Worm (Caenorhabditis elegans): ENCODE data around the gene pyk-2.
A peak's percentile ranks its signal among the peaks of the same experiment; 100 is the strongest.

The pyk-2 gene

DNA sequence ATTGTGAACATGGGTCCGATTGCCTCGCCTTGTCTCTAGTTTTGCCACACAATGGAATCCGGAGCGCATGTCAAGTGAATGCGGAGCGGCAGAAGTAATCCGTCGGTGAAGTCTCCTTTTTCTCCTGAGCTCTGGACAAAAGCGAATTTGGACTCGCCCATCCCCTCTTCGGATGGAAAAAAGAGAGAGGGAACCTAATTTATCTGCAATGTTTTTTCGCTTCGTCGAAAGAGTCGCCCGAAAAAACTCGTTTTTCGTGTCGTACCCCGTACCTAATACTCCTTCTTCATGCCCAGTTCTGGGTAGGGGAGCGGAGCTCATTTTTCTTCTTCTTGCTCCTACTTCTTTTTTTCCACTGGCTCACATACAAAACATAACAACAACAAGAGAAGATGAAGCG, 39.6 kb upstream of the pyk-2 start:
- TF ChIP-seq lin-11 (tag; optimal IDR thresholded peaks at IDR 0.05) (no peak), ZK546.5 (tag; optimal IDR thresholded peaks at IDR 0.05) (no peak), mdl-1 (tag; optimal IDR thresholded peaks at IDR 0.05) (no peak), lin-13 (GFP tag; optimal IDR thresholded peaks at IDR 0.05) (no peak), peb-1 (tag; optimal IDR thresholded peaks at IDR 0.05) (no peak), fos-1 (tag; optimal IDR thresholded peaks at IDR 0.05) (no peak)

DNA sequence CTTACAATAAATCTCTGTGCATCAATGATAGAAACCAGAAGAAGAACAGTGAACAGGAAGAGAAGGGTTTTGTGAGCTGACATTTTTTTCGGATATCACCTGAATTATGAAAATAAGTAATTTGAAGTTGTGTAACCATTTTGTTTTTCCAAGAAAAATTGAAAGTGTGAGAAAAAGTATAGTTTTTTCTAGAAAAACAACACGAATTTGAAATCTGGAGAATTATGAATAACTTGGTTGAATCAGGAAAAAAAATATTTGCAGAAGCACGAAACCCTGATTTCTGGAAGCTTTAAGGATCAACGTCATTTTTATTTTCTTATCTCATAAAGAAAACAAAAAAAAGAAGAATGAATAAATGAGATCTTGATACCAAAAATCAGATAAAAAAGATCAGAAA, 35.2 kb upstream of the pyk-2 start, which contains the start of gene F13E9.12:
Gene F13E9.12, minus strand, starts transcription at position 101 of the 400 bp plus-strand sequence.
- TF ChIP-seq zag-1 (tag; optimal IDR thresholded peaks at IDR 0.05) (no peak), ztf-4 (tag; optimal IDR thresholded peaks at IDR 0.05) (no peak), sem-4 (tag; optimal IDR thresholded peaks at IDR 0.05) (no peak), nhr-12 (tag; optimal IDR thresholded peaks at IDR 0.05) (no peak), C34F6.9 (tag; optimal IDR thresholded peaks at IDR 0.05) (no peak), ceh-16 (tag; optimal IDR thresholded peaks at IDR 0.05) (no peak), fos-1 (tag; optimal IDR thresholded peaks at IDR 0.05) (no peak), nhr-11 (tag; optimal IDR thresholded peaks at IDR 0.05) (no peak), nhr-10 (tag; optimal IDR thresholded peaks at IDR 0.05) (no peak), snpc-4 (tag; optimal IDR thresholded peaks at IDR 0.05) (no peak), ceh-82 (tag; optimal IDR thresholded peaks at IDR 0.05) (no peak), lin-39 (tag; optimal IDR thresholded peaks at IDR 0.05) (no peak), alr-1 (tag; optimal IDR thresholded peaks at IDR 0.05) (no peak), ztf-1 (GFP tag; conservative IDR thresholded peaks at IDR 0.05) (no peak), blmp-1 (tag; optimal IDR thresholded peaks at IDR 0.05; ENCODE audit: insufficient read depth) (no peak), unc-62 (GFP tag; optimal IDR thresholded peaks at IDR 0.05) (no peak), ZK546.5 (tag; optimal IDR thresholded peaks at IDR 0.05) (no peak)

ce11 chrIV:10876844-10877243, 32.9 kb upstream of the pyk-2 start, which contains the start of gene fipr-14:
TSS of gene fipr-14 (plus strand) at chrIV:10877144.
- no peak for TF ChIP-seq nhr-23 (tag; optimal IDR thresholded peaks at IDR 0.05)

DNA sequence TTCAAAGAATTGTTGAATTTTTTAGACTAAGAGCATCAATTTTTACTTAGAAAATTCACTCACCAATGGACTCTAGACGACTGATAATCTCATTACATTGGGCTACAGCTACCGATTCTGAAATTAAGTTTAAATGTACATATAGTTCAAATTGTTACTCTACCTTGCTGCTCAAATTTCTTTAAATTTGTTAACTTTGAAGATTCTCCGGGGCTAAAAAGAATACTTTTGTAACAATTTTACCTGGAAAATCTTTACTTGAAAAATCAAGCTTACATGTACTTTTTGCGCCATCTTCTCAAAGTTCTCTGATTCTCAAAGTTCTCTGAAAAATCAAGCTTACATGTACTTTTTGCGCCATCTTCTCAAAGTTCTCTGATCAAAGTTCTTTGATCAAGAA, 30.2 kb upstream of the pyk-2 start, which contains the start of gene sdz-13:
Gene sdz-13, minus strand, starts transcription at position 101 of the 400 bp plus-strand sequence.
- TF ChIP-seq ZK546.5 (tag; optimal IDR thresholded peaks at IDR 0.05) = no peak
- TF ChIP-seq skn-1 (tag; optimal IDR thresholded peaks at IDR 0.05) = no peak
- TF ChIP-seq mab-5 (tag; optimal IDR thresholded peaks at IDR 0.05) = no peak
- TF ChIP-seq nhr-25 (tag; optimal IDR thresholded peaks at IDR 0.05) = no peak

ce11 chrIV:10880264-10880663, 29.4 kb upstream of the pyk-2 start, which contains the start of gene fipr-15:
TSS of gene fipr-15 (plus strand) at chrIV:10880564.
- TF ChIP-seq ceh-16 (tag; optimal IDR thresholded peaks at IDR 0.05) = no peak
- no peak for TF ChIP-seq nhr-11 (tag; optimal IDR thresholded peaks at IDR 0.05)
- no peak for TF ChIP-seq crh-2 (tag; optimal IDR thresholded peaks at IDR 0.05)
- no peak for TF ChIP-seq unc-62 (GFP tag; optimal IDR thresholded peaks at IDR 0.05)
- no peak for TF ChIP-seq ztf-4 (tag; optimal IDR thresholded peaks at IDR 0.05)
- no peak for TF ChIP-seq mab-5 (tag; optimal IDR thresholded peaks at IDR 0.05)
- TF ChIP-seq zag-1 (tag; optimal IDR thresholded peaks at IDR 0.05) = no peak
- no peak for TF ChIP-seq blmp-1 (tag; optimal IDR thresholded peaks at IDR 0.05; ENCODE audit: insufficient read depth)
- no peak for TF ChIP-seq lin-39 (tag; optimal IDR thresholded peaks at IDR 0.05)
- TF ChIP-seq sem-4 (tag; optimal IDR thresholded peaks at IDR 0.05) = no peak
- TF ChIP-seq lin-13 (GFP tag; optimal IDR thresholded peaks at IDR 0.05) = no peak
- TF ChIP-seq ztf-11 (tag; optimal IDR thresholded peaks at IDR 0.05) = no peak
- no peak for TF ChIP-seq elt-3 (tag; optimal IDR thresholded peaks at IDR 0.05)
- no peak for TF ChIP-seq unc-39 (tag; optimal IDR thresholded peaks at IDR 0.05)
- no peak for TF ChIP-seq C34F6.9 (tag; optimal IDR thresholded peaks at IDR 0.05)
- TF ChIP-seq skn-1 (tag; optimal IDR thresholded peaks at IDR 0.05) = no peak
- no peak for TF ChIP-seq sma-3 (GFP tag; optimal IDR thresholded peaks at IDR 0.05)
- TF ChIP-seq nhr-12 (tag; optimal IDR thresholded peaks at IDR 0.05) = no peak
- TF ChIP-seq nhr-25 (tag; optimal IDR thresholded peaks at IDR 0.05) = no peak

ce11 chrIV:10881230-10881629, 28.5 kb upstream of the pyk-2 start, which contains the start of gene F13E9.13:
TSS of gene F13E9.13 (plus strand) at chrIV:10881546.
- no peak for TF ChIP-seq mab-5 (tag; optimal IDR thresholded peaks at IDR 0.05)
- TF ChIP-seq fos-1 (tag; optimal IDR thresholded peaks at IDR 0.05) = peak; percentile 24
- TF ChIP-seq F13H6.1 (tag; optimal IDR thresholded peaks at IDR 0.05) = no peak
- TF ChIP-seq nhr-21 (tag; optimal IDR thresholded peaks at IDR 0.05) = no peak
- peak; percentile 46 for TF ChIP-seq sma-9 (GFP tag; optimal IDR thresholded peaks at IDR 0.05)
- no peak for TF ChIP-seq sma-9 (tag; optimal IDR thresholded peaks at IDR 0.05)

All from whole organism, L2 larva.